Worm (Caenorhabditis elegans) whole organism, L1 larva: Measurements from ENCODE around the gene fut-3.

Experiments
- C16A3.4 ChIP-seq: fragments of 150-350 bp; optimal IDR thresholded peaks from 2 replicates; lab custom pipeline; 2014; ENCODE audit warnings: missing biosample characterization, missing genetic modification characterization
- F16B12.6 ChIP-seq: fragments of 150-350 bp; optimal IDR thresholded peaks from 2 replicates; lab custom pipeline; 2014; ENCODE audit warnings: missing biosample characterization, missing genetic modification characterization
- alr-1 ChIP-seq: fragments of 200-800 bp; sonication (Bioruptor generic); optimal IDR thresholded peaks from 2 replicates; lab custom pipeline; 2018; ENCODE audit warnings: borderline replicate concordance, mild to moderate bottlenecking, missing genetic modification characterization, missing compliant biosample characterization
- ama-1 ChIP-seq: fragments of 150-350 bp; optimal IDR thresholded peaks from 2 replicates; lab custom pipeline; 2014
- ceh-63 ChIP-seq: fragments of 200-800 bp; sonication (Bioruptor generic); optimal IDR thresholded peaks from 2 replicates; lab custom pipeline; 2018; ENCODE audit warnings: mild to moderate bottlenecking, missing genetic modification characterization, missing compliant biosample characterization
- ceh-82 ChIP-seq, 3 experiments: fragments of 150-350 bp in 1 of 3; sonication (generic microtip) in 2 of 3; optimal IDR thresholded peaks; 2 replicates each; lab custom pipeline; 2014 to 2017; ENCODE audit warnings: missing biosample characterization in 3 of 3, missing genetic modification characterization in 3 of 3
- ceh-88 ChIP-seq: fragments of 200-800 bp; sonication (Bioruptor generic); IDR thresholded peaks from 2 replicates; pipeline ENCODE4 v1.3.6; 2022; ENCODE audit warnings: missing genetic modification characterization, missing compliant biosample characterization
- ces-1 ChIP-seq: fragments of 150-350 bp; optimal IDR thresholded peaks from 2 replicates; lab custom pipeline; 2014; ENCODE audit warnings: missing biosample characterization, missing genetic modification reagents, missing genetic modification characterization
- dpl-1 ChIP-seq, 3 experiments: fragments of 150-350 bp in 2 of 3; sonication (generic microtip) in 1 of 3; optimal IDR thresholded peaks; 2 replicates each; lab custom pipeline; 2014 to 2017; ENCODE audit warnings: missing biosample characterization in 3 of 3, missing genetic modification characterization in 3 of 3, missing genetic modification reagents in 3 of 3
- dsc-1 ChIP-seq: sonication (generic microtip); optimal IDR thresholded peaks from 2 replicates; lab custom pipeline; 2016; ENCODE audit warnings: mild to moderate bottlenecking, missing genetic modification characterization, missing compliant biosample characterization
- egl-13 ChIP-seq: sonication (generic microtip); optimal IDR thresholded peaks from 2 replicates; lab custom pipeline; 2016; ENCODE audit warnings: missing genotype, missing genetic modification reagents, missing genetic modification characterization, missing compliant biosample characterization
- egl-27 ChIP-seq, 2 experiments: fragments of 150-350 bp in 1 of 2; sonication (generic microtip); optimal IDR thresholded peaks; 3 replicates each; lab custom pipeline; 2017 to 2018; ENCODE audit warnings: missing biosample characterization in 2 of 2, missing genetic modification characterization in 2 of 2, missing genetic modification reagents in 2 of 2
- ets-5 ChIP-seq: fragments of 200-800 bp; sonication (Bioruptor generic); IDR thresholded peaks from 2 replicates; pipeline ENCODE4 v1.3.6; 2022; ENCODE audit warnings: missing genetic modification characterization, missing compliant biosample characterization
- fkh-10 ChIP-seq: sonication (generic microtip); optimal IDR thresholded peaks from 2 replicates; lab custom pipeline; 2017; ENCODE audit warnings: missing biosample characterization, missing genetic modification reagents, missing genetic modification characterization
- fkh-4 ChIP-seq: sonication (generic microtip); optimal IDR thresholded peaks from 2 replicates; lab custom pipeline; 2016; ENCODE audit warnings: missing compliant biosample characterization, missing genetic modification characterization, borderline replicate concordance
- fkh-8 ChIP-seq: sonication (generic microtip); optimal IDR thresholded peaks from 2 replicates; lab custom pipeline; 2016; ENCODE audit warnings: mild to moderate bottlenecking, missing genetic modification characterization, missing compliant biosample characterization
- fos-1 ChIP-seq: fragments of 150-350 bp; optimal IDR thresholded peaks from 2 replicates; lab custom pipeline; 2014; ENCODE audit warnings: missing biosample characterization, missing genetic modification characterization
- hlh-4 ChIP-seq: sonication (generic microtip); optimal IDR thresholded peaks from 2 replicates; lab custom pipeline; 2016; ENCODE audit warnings: mild to moderate bottlenecking, missing genetic modification characterization, missing compliant biosample characterization
- hpl-2 ChIP-seq: fragments of 150-350 bp; optimal IDR thresholded peaks from 2 replicates; lab custom pipeline; 2014; ENCODE audit warnings: missing biosample characterization, missing genetic modification reagents, missing genetic modification characterization
- irx-1 ChIP-seq: sonication (generic microtip); optimal IDR thresholded peaks from 2 replicates; lab custom pipeline; 2016; ENCODE audit warnings: missing genetic modification characterization, missing compliant biosample characterization
- lin-14 ChIP-seq: fragments of 200-800 bp; sonication (Bioruptor generic); optimal IDR thresholded peaks from 2 replicates; lab custom pipeline; 2018; ENCODE audit warnings: mild to moderate bottlenecking, missing genetic modification characterization, moderate library complexity, missing compliant biosample characterization
- lin-39 ChIP-seq: fragments of 150-350 bp; optimal IDR thresholded peaks from 2 replicates; lab custom pipeline; 2014; ENCODE audit warnings: missing biosample characterization, missing genetic modification reagents, missing genetic modification characterization
- lsy-2 ChIP-seq, 2 experiments: fragments of 150-350 bp; optimal IDR thresholded peaks; 2 replicates each; lab custom pipeline; 2014; ENCODE audit warnings: missing biosample characterization in 2 of 2, missing genetic modification characterization in 2 of 2
- mab-9 ChIP-seq: fragments of 200-800 bp; sonication (Bioruptor generic); IDR thresholded peaks from 2 replicates; pipeline ENCODE4 v1.3.6; 2022; ENCODE audit warnings: missing genetic modification reagents, missing genetic modification characterization, missing compliant biosample characterization
- mdl-1 ChIP-seq, 2 experiments: fragments of 150-350 bp; optimal IDR thresholded peaks; 2 replicates each; lab custom pipeline; 2014 to 2017; ENCODE audit warnings: missing biosample characterization in 2 of 2, missing genetic modification characterization in 2 of 2, inconsistent platforms in 1 of 2
- mep-1 ChIP-seq: fragments of 150-350 bp; optimal IDR thresholded peaks from 2 replicates; lab custom pipeline; 2014; ENCODE audit warnings: missing biosample characterization, missing genetic modification characterization
- nhr-11 ChIP-seq: fragments of 150-350 bp; optimal IDR thresholded peaks from 2 replicates; lab custom pipeline; 2014; ENCODE audit warnings: missing biosample characterization, missing genetic modification characterization
- nhr-12 ChIP-seq: sonication (generic microtip); optimal IDR thresholded peaks from 2 replicates; lab custom pipeline; 2017; ENCODE audit warnings: missing biosample characterization, missing genetic modification characterization
- nhr-19 ChIP-seq: fragments of 200-800 bp; sonication (Bioruptor generic); conservative IDR thresholded peaks from 2 replicates; pipeline ENCODE4 v1.3.6; 2022; ENCODE audit warnings: missing genetic modification characterization, missing compliant biosample characterization
- nhr-237 ChIP-seq: fragments of 150-350 bp; optimal IDR thresholded peaks from 2 replicates; lab custom pipeline; 2014; ENCODE audit warnings: missing biosample characterization, missing genetic modification characterization
- nhr-47 ChIP-seq: sonication (generic microtip); optimal IDR thresholded peaks from 2 replicates; lab custom pipeline; 2016; ENCODE audit warnings: mild to moderate bottlenecking, missing genetic modification characterization, moderate library complexity, missing compliant biosample characterization
- nhr-76 ChIP-seq: sonication (generic microtip); optimal IDR thresholded peaks from 2 replicates; lab custom pipeline; 2017; ENCODE audit warnings: missing biosample characterization, missing genetic modification characterization
- pag-3 ChIP-seq: sonication (generic microtip); optimal IDR thresholded peaks from 2 replicates; lab custom pipeline; 2017; ENCODE audit warnings: missing genetic modification characterization, mild to moderate bottlenecking, missing compliant biosample characterization, antibody characterized with exemption, borderline replicate concordance; ENCODE audit not compliant: insufficient read depth
- pax-3 ChIP-seq: fragments of 200-800 bp; sonication (Bioruptor generic); optimal IDR thresholded peaks from 2 replicates; lab custom pipeline; 2018; ENCODE audit warnings: mild to moderate bottlenecking, missing genetic modification characterization, moderate library complexity, missing compliant biosample characterization
- pqm-1 ChIP-seq: sonication (generic microtip); optimal IDR thresholded peaks from 3 replicates; lab custom pipeline; 2017; ENCODE audit warnings: missing biosample characterization, missing genetic modification characterization
- rnt-1 ChIP-seq: sonication (generic microtip); optimal IDR thresholded peaks from 2 replicates; lab custom pipeline; 2016; ENCODE audit warnings: mild to moderate bottlenecking, missing genetic modification characterization, moderate library complexity, missing compliant biosample characterization
- skn-1 ChIP-seq: fragments of 150-350 bp; optimal IDR thresholded peaks from 2 replicates; lab custom pipeline; 2014; ENCODE audit warnings: missing biosample characterization, missing genetic modification characterization
- snpc-4 ChIP-seq: fragments of 150-350 bp; optimal IDR thresholded peaks from 2 replicates; lab custom pipeline; 2014; ENCODE audit warnings: missing biosample characterization, missing genetic modification characterization
- snu-23 ChIP-seq: sonication (generic microtip); optimal IDR thresholded peaks from 2 replicates; lab custom pipeline; 2016; ENCODE audit warnings: missing genetic modification characterization, missing compliant biosample characterization
- sox-4 ChIP-seq: sonication (generic microtip); optimal IDR thresholded peaks from 2 replicates; lab custom pipeline; 2016; ENCODE audit warnings: missing genetic modification characterization, missing compliant biosample characterization
- sptf-1 ChIP-seq: fragments of 150-350 bp; optimal IDR thresholded peaks from 2 replicates; lab custom pipeline; 2014; ENCODE audit warnings: missing biosample characterization, missing genetic modification characterization
- sup-37 ChIP-seq: fragments of 200-800 bp; sonication (Bioruptor generic); optimal IDR thresholded peaks from 2 replicates; lab custom pipeline; 2018; ENCODE audit warnings: mild to moderate bottlenecking, missing genetic modification characterization, missing compliant biosample characterization
- tlp-1 ChIP-seq: fragments of 150-350 bp; optimal IDR thresholded peaks from 2 replicates; lab custom pipeline; 2014; ENCODE audit warnings: missing biosample characterization, missing genetic modification characterization
- unc-130 ChIP-seq: fragments of 150-350 bp; optimal IDR thresholded peaks from 2 replicates; lab custom pipeline; 2017; ENCODE audit warnings: missing biosample characterization, missing genetic modification characterization, inconsistent platforms
- unc-30 ChIP-seq: sonication (generic microtip); optimal IDR thresholded peaks from 2 replicates; lab custom pipeline; 2017; ENCODE audit warnings: missing biosample characterization, missing genetic modification characterization
- unc-62 ChIP-seq: fragments of 150-350 bp; optimal IDR thresholded peaks from 2 replicates; lab custom pipeline; 2014; ENCODE audit warnings: missing biosample characterization, missing genetic modification reagents, missing genetic modification characterization
- unc-86 ChIP-seq: sonication (generic microtip); optimal IDR thresholded peaks from 2 replicates; lab custom pipeline; 2016; ENCODE audit warnings: missing genetic modification characterization, missing compliant biosample characterization
- unc-98 ChIP-seq: fragments of 200-800 bp; sonication (Bioruptor generic); IDR thresholded peaks from 2 replicates; pipeline ENCODE4 v1.3.6; 2022; ENCODE audit warnings: missing genetic modification characterization, missing compliant biosample characterization
- vab-15 ChIP-seq: sonication (generic microtip); optimal IDR thresholded peaks from 2 replicates; lab custom pipeline; 2017; ENCODE audit warnings: missing genotype, mild to moderate bottlenecking, missing genetic modification characterization, missing compliant biosample characterization
- xbp-1 ChIP-seq: sonication (generic microtip); optimal IDR thresholded peaks from 2 replicates; lab custom pipeline; 2016; ENCODE audit warnings: missing genetic modification characterization, missing compliant biosample characterization
- zag-1 ChIP-seq: fragments of 150-350 bp; optimal IDR thresholded peaks from 2 replicates; lab custom pipeline; 2014; ENCODE audit warnings: missing biosample characterization, missing genetic modification characterization
- ztf-11 ChIP-seq, 2 experiments: sonication (generic microtip); optimal IDR thresholded peaks; 2 replicates each; lab custom pipeline; 2016 to 2017; ENCODE audit warnings: missing genetic modification characterization in 2 of 2, missing biosample characterization in 1 of 2, missing compliant biosample characterization in 1 of 2
- ztf-4 ChIP-seq: fragments of 150-350 bp; optimal IDR thresholded peaks from 2 replicates; lab custom pipeline; 2014; ENCODE audit warnings: missing biosample characterization, missing genetic modification characterization

Gene fut-3

ce11 chrII:5661735-5662177 lies 2.2 kb upstream of the fut-3 start:
- TF ChIP-seq ztf-4 (tag; lab: Kevin White, UChicago) = peak; percentile 98
- peak; percentile 26 for TF ChIP-seq fkh-4 (tag; lab: Kevin White, UChicago)
- TF ChIP-seq lin-14 (GFP tag; lab: Kevin White, UChicago) = peak; percentile 88
- TF ChIP-seq ama-1 = peak; percentile 99
- peak; percentile 82 for TF ChIP-seq xbp-1 (tag; lab: Kevin White, UChicago)
- no peak for TF ChIP-seq tlp-1 (tag; lab: Kevin White, UChicago)
- no peak for TF ChIP-seq sup-37 (GFP tag; lab: Kevin White, UChicago)
- peak; percentile 48 for TF ChIP-seq sox-4 (tag; lab: Kevin White, UChicago)
- TF ChIP-seq nhr-237 = peak; percentile 47
- peak; percentile 67 for TF ChIP-seq mep-1 (tag; lab: Kevin White, UChicago)
- TF ChIP-seq alr-1 = no peak
- peak; percentile 67 for TF ChIP-seq ces-1 (GFP tag; lab: Kevin White, UChicago)
- no peak for TF ChIP-seq ets-5 (GFP tag; lab: Robert Waterston, UW)
- peak; percentile 36 for TF ChIP-seq nhr-76 (tag; lab: Kevin White, UChicago)
- TF ChIP-seq unc-30 (tag; lab: Kevin White, UChicago) = no peak
- peak in 1 of 2 experiments; percentile 2 for TF ChIP-seq egl-27 (tag; optimal IDR thresholded peaks at IDR 0.05; lab: Kevin White, UChicago)
- peak; percentile 60 for TF ChIP-seq skn-1 (tag; lab: Kevin White, UChicago)
- TF ChIP-seq lsy-2 (tag; optimal IDR thresholded peaks at IDR 0.05; lab: Kevin White, UChicago) = peak; percentile 77 to 88
- peak; percentile 5 for TF ChIP-seq unc-130 (tag; lab: Kevin White, UChicago)
- no peak for TF ChIP-seq hpl-2 (GFP tag; lab: Kevin White, UChicago)
- TF ChIP-seq C16A3.4 (tag; lab: Kevin White, UChicago) = peak; percentile 85
- no peak for TF ChIP-seq unc-98 (GFP tag; lab: Robert Waterston, UW)
- peak; percentile 78 for TF ChIP-seq egl-13 (tag; lab: Kevin White, UChicago)
- peak; percentile 34 to 62 (median 48) for TF ChIP-seq dpl-1 (GFP tag; optimal IDR thresholded peaks at IDR 0.05; lab: Kevin White, UChicago)
- TF ChIP-seq ceh-63 (GFP tag; lab: Kevin White, UChicago) = no peak
- TF ChIP-seq sptf-1 (tag; lab: Kevin White, UChicago) = no peak
- TF ChIP-seq lin-39 = no peak
- TF ChIP-seq nhr-12 (tag; lab: Kevin White, UChicago) = no peak
- TF ChIP-seq zag-1 (tag; lab: Kevin White, UChicago) = peak; percentile 74
- TF ChIP-seq snu-23 (GFP tag; lab: Kevin White, UChicago) = peak; percentile 88
- peak; percentile 83 for TF ChIP-seq unc-86 (tag; lab: Kevin White, UChicago)
- peak; percentile 92 for TF ChIP-seq fkh-8 (tag; lab: Kevin White, UChicago)
- TF ChIP-seq pax-3 (tag; lab: Kevin White, UChicago) = peak; percentile 86
- TF ChIP-seq ceh-82 (tag; optimal IDR thresholded peaks at IDR 0.05; lab: Kevin White, UChicago) = peak; percentile 76 to 92 (median 90)
- peak; percentile 23 for TF ChIP-seq irx-1
- peak; percentile 76 for TF ChIP-seq dsc-1
- peak; percentile 84 for TF ChIP-seq nhr-19 (GFP tag; lab: Robert Waterston, UW)
- TF ChIP-seq fkh-10 (GFP tag; lab: Kevin White, UChicago) = peak; percentile 66
- TF ChIP-seq rnt-1 = peak; percentile 79
- TF ChIP-seq F16B12.6 (tag; lab: Kevin White, UChicago) = peak; percentile 31
- peak; percentile 71 for TF ChIP-seq mab-9 (GFP tag; lab: Robert Waterston, UW)
- TF ChIP-seq vab-15 = no peak
- TF ChIP-seq hlh-4 (tag; lab: Kevin White, UChicago) = no peak
- peak; percentile 58 for TF ChIP-seq snpc-4 (tag; lab: Kevin White, UChicago)
- TF ChIP-seq ceh-88 (GFP tag; lab: Robert Waterston, UW) = peak; percentile 85
- peak in 1 of 2 experiments; percentile 53 for TF ChIP-seq mdl-1 (tag; optimal IDR thresholded peaks at IDR 0.05; lab: Kevin White, UChicago)
- peak; percentile 25 for TF ChIP-seq nhr-11
- peak in 1 of 2 experiments; percentile 77 for TF ChIP-seq ztf-11 (tag; optimal IDR thresholded peaks at IDR 0.05; lab: Kevin White, UChicago)
- TF ChIP-seq fos-1 (tag; lab: Kevin White, UChicago) = peak; percentile 84
- no peak for TF ChIP-seq unc-62
- TF ChIP-seq pqm-1 (tag; lab: Kevin White, UChicago) = peak; percentile 41
- no peak for TF ChIP-seq pag-3 (tag; lab: Kevin White, UChicago)
- TF ChIP-seq nhr-47 (tag; lab: Kevin White, UChicago) = peak; percentile 85
